Fruit fly (Drosophila melanogaster) whole organism, wandering third instar larva: ENCODE measurements around the gene Orct2.

Source experiments
- Abd-B ChIP-seq: fragments of >200 bp; optimal IDR thresholded peaks from 2 replicates; lab custom pipeline; 2017; ENCODE audit warnings: missing biosample characterization, missing genetic modification characterization
- CG32264 ChIP-seq: fragments of 200-800 bp; sonication (Bioruptor generic); optimal IDR thresholded peaks from 2 replicates; lab custom pipeline; 2016; ENCODE audit warnings: missing biosample characterization, missing genetic modification characterization
- CG9705 ChIP-seq: fragments of 200-800 bp; sonication (Bioruptor generic); optimal IDR thresholded peaks from 2 replicates; lab custom pipeline; 2018; ENCODE audit warnings: missing biosample characterization, mild to moderate bottlenecking, missing genetic modification characterization
- CrebA ChIP-seq: fragments of 200-800 bp; sonication (Bioruptor generic); optimal IDR thresholded peaks from 2 replicates; lab custom pipeline; 2016; ENCODE audit warnings: missing biosample characterization, mild to moderate bottlenecking, missing genetic modification characterization, borderline replicate concordance
- Dfd ChIP-seq: fragments of >200 bp; optimal IDR thresholded peaks from 2 replicates; lab custom pipeline; 2017; ENCODE audit warnings: missing biosample characterization, missing genetic modification characterization
- Dif ChIP-seq: fragments of 200-275, 200-300 bp; sonication (Bioruptor generic); optimal IDR thresholded peaks from 2 replicates; lab custom pipeline; 2018; ENCODE audit warnings: missing biosample characterization, missing genetic modification characterization; ENCODE audit not compliant: partially characterized antibody
- GATAd ChIP-seq: sonication (Bioruptor generic); optimal IDR thresholded peaks from 2 replicates; lab custom pipeline; 2016; ENCODE audit warnings: missing biosample characterization, missing genetic modification characterization
- HLH106 ChIP-seq: fragments of 200-800 bp; optimal IDR thresholded peaks from 3 replicates; lab custom pipeline; 2019; ENCODE audit warnings: missing biosample characterization, mild to moderate bottlenecking, missing genetic modification characterization, moderate library complexity
- Hnf4 ChIP-seq: fragments of 200-800 bp; sonication (Bioruptor generic); optimal IDR thresholded peaks from 2 replicates; lab custom pipeline; 2016; ENCODE audit warnings: missing biosample characterization, mild to moderate bottlenecking, missing genetic modification characterization
- Hr78 ChIP-seq: fragments of >200 bp; optimal IDR thresholded peaks from 2 replicates; lab custom pipeline; 2017; ENCODE audit warnings: missing biosample characterization, missing genetic modification characterization
- Hr83 ChIP-seq: fragments of 200-300 bp; sonication (Bioruptor generic); optimal IDR thresholded peaks from 2 replicates; lab custom pipeline; 2016; ENCODE audit warnings: missing biosample characterization, mild to moderate bottlenecking, missing genetic modification characterization, moderate library complexity; ENCODE audit not compliant: poor library complexity, severe bottlenecking
- Jra ChIP-seq: sonication (Bioruptor generic); optimal IDR thresholded peaks from 2 replicates; lab custom pipeline; 2016; ENCODE audit warnings: missing biosample characterization, missing genetic modification characterization
- Mio ChIP-seq: sonication (Bioruptor generic); optimal IDR thresholded peaks from 2 replicates; lab custom pipeline; 2016; ENCODE audit warnings: missing biosample characterization, missing genetic modification characterization
- Myc ChIP-seq: fragments of >200 bp; optimal IDR thresholded peaks from 2 replicates; lab custom pipeline; 2017
- N ChIP-seq: fragments of >200 bp; optimal IDR thresholded peaks from 2 replicates; lab custom pipeline; 2018; ENCODE audit warnings: missing biosample characterization, missing external identifiers, missing genetic modification characterization
- OdsH ChIP-seq: fragments of 200-800 bp; sonication (Bioruptor generic); optimal IDR thresholded peaks from 2 replicates; lab custom pipeline; 2016; ENCODE audit warnings: missing biosample characterization, mild to moderate bottlenecking, missing genetic modification characterization
- Rel ChIP-seq, 2 experiments: fragments of 200-800 bp; sonication (Bioruptor generic) in 1 of 2; optimal IDR thresholded peaks; 2 replicates in 1 of 2; 3 replicates in 1 of 2; lab custom pipeline; 2016 to 2019; ENCODE audit warnings: mild to moderate bottlenecking in 2 of 2, missing biosample characterization in 2 of 2, missing genetic modification characterization in 2 of 2, moderate library complexity in 1 of 2
- Sp1 ChIP-seq: fragments of 200-800 bp; sonication (Bioruptor generic); optimal IDR thresholded peaks from 3 replicates; lab custom pipeline; 2019; ENCODE audit warnings: missing biosample characterization, mild to moderate bottlenecking, missing genetic modification characterization, moderate library complexity
- Vsx2 ChIP-seq: fragments of 200-300, 225-300 bp; sonication (Bioruptor generic); optimal IDR thresholded peaks from 2 replicates; lab custom pipeline; 2018; ENCODE audit warnings: missing biosample characterization, missing genetic modification characterization; ENCODE audit not compliant: partially characterized antibody
- br ChIP-seq: fragments of 200-800 bp; sonication (Bioruptor generic); optimal IDR thresholded peaks from 2 replicates; lab custom pipeline; 2016; ENCODE audit warnings: missing biosample characterization, missing genetic modification characterization
- brk ChIP-seq: fragments of 200-800 bp; sonication (Bioruptor generic); optimal IDR thresholded peaks from 2 replicates; lab custom pipeline; 2016; ENCODE audit warnings: missing biosample characterization, mild to moderate bottlenecking, missing genetic modification characterization
- dl ChIP-seq, 2 experiments: fragments of 175-275, 200-275 bp in 1 of 2; fragments of 200-275 bp in 1 of 2; sonication (Bioruptor generic); optimal IDR thresholded peaks; lab custom pipeline; 2018; ENCODE audit warnings: mild to moderate bottlenecking in 2 of 2, missing biosample characterization in 2 of 2, missing genetic modification characterization in 2 of 2, moderate library complexity in 2 of 2; ENCODE audit not compliant: partially characterized antibody in 2 of 2, insufficient read depth in 1 of 2
- dmrt93B ChIP-seq: fragments of 200-800 bp; sonication (Bioruptor generic); optimal IDR thresholded peaks from 2 replicates; lab custom pipeline; 2018; ENCODE audit warnings: missing biosample characterization, mild to moderate bottlenecking, missing genetic modification characterization
- dsf ChIP-seq: sonication (Bioruptor generic); optimal IDR thresholded peaks from 2 replicates; lab custom pipeline; 2016; ENCODE audit warnings: missing biosample characterization, missing genetic modification characterization, borderline replicate concordance
- ey ChIP-seq: fragments of 200-800 bp; sonication (Bioruptor generic); optimal IDR thresholded peaks from 2 replicates; lab custom pipeline; 2016; ENCODE audit warnings: missing biosample characterization, missing genetic modification characterization
- foxo ChIP-seq, 2 experiments: fragments of 200-800 bp; sonication (Bioruptor generic); optimal IDR thresholded peaks; 2 replicates in 1 of 2; 3 replicates in 1 of 2; lab custom pipeline; 2016 to 2017; ENCODE audit warnings: missing biosample characterization in 2 of 2, missing genetic modification characterization in 2 of 2
- fru ChIP-seq: fragments of 200-800 bp; sonication (Bioruptor generic); optimal IDR thresholded peaks from 3 replicates; lab custom pipeline; 2016; ENCODE audit warnings: missing biosample characterization, mild to moderate bottlenecking, missing genetic modification characterization
- h ChIP-seq: fragments of 200-800 bp; sonication (Bioruptor generic); optimal IDR thresholded peaks from 3 replicates; lab custom pipeline; 2016; ENCODE audit warnings: missing biosample characterization, mild to moderate bottlenecking, missing genetic modification characterization
- jim ChIP-seq: fragments of 175-275, 200-325 bp; sonication (Bioruptor generic); optimal IDR thresholded peaks from 2 replicates; lab custom pipeline; 2016; ENCODE audit warnings: missing biosample characterization, mild to moderate bottlenecking, missing genetic modification characterization
- lola ChIP-seq: fragments of >200 bp; optimal IDR thresholded peaks from 2 replicates; lab custom pipeline; 2017; ENCODE audit warnings: missing biosample characterization, missing genetic modification characterization
- pan ChIP-seq: fragments of >200 bp; optimal IDR thresholded peaks from 2 replicates; lab custom pipeline; 2017
- psq ChIP-seq: fragments of 200-800 bp; sonication (Bioruptor generic); optimal IDR thresholded peaks from 3 replicates; lab custom pipeline; 2017; ENCODE audit warnings: missing biosample characterization, mild to moderate bottlenecking, missing genetic modification characterization, moderate library complexity
- rgr ChIP-seq: fragments of 200-800 bp; sonication (Bioruptor generic); optimal IDR thresholded peaks from 3 replicates; lab custom pipeline; 2016; ENCODE audit warnings: missing biosample characterization, mild to moderate bottlenecking, missing genetic modification characterization
- sage ChIP-seq: fragments of 200-800 bp; sonication (Bioruptor generic); optimal IDR thresholded peaks from 2 replicates; lab custom pipeline; 2016; ENCODE audit warnings: missing biosample characterization, mild to moderate bottlenecking, missing genetic modification characterization
- sv ChIP-seq: fragments of 200-800 bp; sonication (Bioruptor generic); optimal IDR thresholded peaks from 3 replicates; lab custom pipeline; 2016; ENCODE audit warnings: missing biosample characterization, missing genetic modification characterization
- tai ChIP-seq: sonication (Bioruptor generic); optimal IDR thresholded peaks from 2 replicates; lab custom pipeline; 2016; ENCODE audit warnings: missing biosample characterization, missing genetic modification characterization
- usp ChIP-seq: fragments of >200 bp; optimal IDR thresholded peaks from 2 replicates; lab custom pipeline; 2017; ENCODE audit warnings: missing biosample characterization, missing genetic modification characterization
- woc ChIP-seq: sonication (Bioruptor generic); optimal IDR thresholded peaks from 2 replicates; lab custom pipeline; 2016; ENCODE audit warnings: missing biosample characterization, mild to moderate bottlenecking, missing genetic modification characterization

Orct2 gene

DNA sequence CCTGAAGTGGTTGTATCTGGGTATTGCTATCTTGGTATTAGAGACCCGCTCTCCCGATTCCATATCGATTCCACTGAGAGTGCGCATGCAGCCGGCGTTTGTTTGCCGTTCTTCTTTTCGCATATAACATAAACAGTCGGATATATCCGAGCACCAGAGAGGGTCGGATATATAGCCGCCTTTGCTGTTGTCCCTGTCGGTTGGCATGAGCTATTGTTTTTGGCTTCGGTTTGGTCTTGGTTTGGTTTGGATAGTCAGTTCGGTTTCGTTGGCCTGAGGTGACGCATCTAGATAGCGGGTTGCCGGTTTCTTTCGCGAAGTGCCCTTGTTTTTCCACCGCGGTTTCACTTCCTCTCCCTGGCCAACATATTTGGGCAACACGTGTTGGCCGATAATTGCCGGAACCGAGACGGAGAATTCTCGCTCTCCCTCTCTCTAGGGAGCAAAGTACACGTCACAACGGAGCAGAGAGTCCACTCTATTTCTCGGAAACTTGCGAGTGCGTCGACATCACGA, at the start of gene Orct2:
Gene Orct2, plus strand, starts transcription at position 255 of the 516 bp plus-strand sequence.
- TF ChIP-seq HLH106 (tag; lab: Kevin White, UChicago) (no peak), usp (GFP tag; lab: Kevin White, UChicago) (no peak), N (GFP tag; lab: Kevin White, UChicago) (no peak), brk (no peak), fru (GFP tag; lab: Kevin White, UChicago) (no peak), Dfd (GFP tag; lab: Kevin White, UChicago) (no peak), GATAd (GFP tag; lab: Kevin White, UChicago) (no peak), pan (no peak), dsf (GFP tag; lab: Kevin White, UChicago) (no peak), woc (GFP tag; lab: Kevin White, UChicago) (no peak), Hr78 (GFP tag; lab: Kevin White, UChicago) (no peak), Abd-B (GFP tag; lab: Kevin White, UChicago) (no peak), lola (GFP tag; lab: Kevin White, UChicago) (no peak), Rel (GFP tag; optimal IDR thresholded peaks at IDR 0.05; lab: Kevin White, UChicago) (no peak), Rel (tag; optimal IDR thresholded peaks at IDR 0.05; lab: Kevin White, UChicago) (peak; percentile 18), Mio (GFP tag; lab: Kevin White, UChicago) (no peak), CrebA (no peak), CG9705 (GFP tag; lab: Kevin White, UChicago) (no peak), Jra (peak; percentile 69), Sp1 (GFP tag; lab: Kevin White, UChicago) (peak; percentile 28), CG32264 (no peak), sage (GFP tag; lab: Kevin White, UChicago) (no peak), jim (GFP tag; lab: Kevin White, UChicago) (no peak), OdsH (GFP tag; lab: Kevin White, UChicago) (no peak), br (GFP tag; lab: Kevin White, UChicago) (peak; percentile 40), Myc (no peak), dl (GFP tag; optimal IDR thresholded peaks at IDR 0.05; lab: Kevin White, UChicago; ENCODE audit: insufficient read depth in 1 of 2, partially characterized antibody in 2 of 2) (peak; percentile 6 to 11), h (peak; percentile 37), sv (GFP tag; lab: Kevin White, UChicago) (no peak), Hr83 (GFP tag; lab: Kevin White, UChicago) (no peak), Vsx2 (GFP tag; lab: Kevin White, UChicago) (no peak), Hnf4 (peak; percentile 74), dmrt93B (GFP tag; lab: Kevin White, UChicago) (no peak), Dif (peak; percentile 55), psq (GFP tag; lab: Kevin White, UChicago) (peak; percentile 45), tai (GFP tag; lab: Kevin White, UChicago) (no peak), foxo (GFP tag; optimal IDR thresholded peaks at IDR 0.05; lab: Kevin White, UChicago) (peak in 1 of 2 experiments; percentile 22), ey (no peak), rgr (GFP tag; lab: Kevin White, UChicago) (peak; percentile 12)

DNA sequence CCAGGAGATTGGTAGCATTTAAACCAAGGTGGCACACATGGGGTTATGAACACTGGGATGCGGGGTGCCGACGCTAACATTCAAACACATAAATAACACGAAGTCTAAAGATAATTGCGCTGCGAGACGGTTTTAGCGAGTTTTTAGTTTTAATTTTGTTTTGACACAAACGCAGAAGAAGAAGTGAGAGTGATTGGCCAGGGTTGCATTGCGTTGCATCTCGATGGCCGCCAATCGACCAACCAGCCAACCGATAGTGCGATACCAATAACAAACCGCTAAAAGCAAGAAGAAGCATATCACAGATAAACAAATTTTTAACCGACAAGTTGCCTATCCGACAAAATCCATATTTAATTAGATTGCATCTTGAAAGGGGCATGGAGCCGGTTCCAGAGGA, 46.1 kb upstream of the Orct2 start, which contains the start of the genes Spps and CG13609:
Gene Spps, minus strand, starts transcription at position 191 of the 400 bp plus-strand sequence.
Gene CG13609, plus strand, starts transcription at position 280 of the 400 bp plus-strand sequence.
- TF ChIP-seq pan (no peak), Jra (no peak), foxo (GFP tag; optimal IDR thresholded peaks at IDR 0.05; lab: Kevin White, UChicago) (peak in 1 of 2 experiments; percentile 10), Abd-B (GFP tag; lab: Kevin White, UChicago) (no peak), Rel (GFP tag; optimal IDR thresholded peaks at IDR 0.05; lab: Kevin White, UChicago) (no peak), Rel (tag; optimal IDR thresholded peaks at IDR 0.05; lab: Kevin White, UChicago) (peak; percentile 27), psq (GFP tag; lab: Kevin White, UChicago) (peak; percentile 11), Sp1 (GFP tag; lab: Kevin White, UChicago) (peak; percentile 36), N (GFP tag; lab: Kevin White, UChicago) (no peak), Myc (peak; percentile 6)
- TF ChIP-seq, all 38 proteins: peak for 5
